Fruit fly (Drosophila melanogaster) whole organism, larva: Measurements from ENCODE around the gene CG17450.
"Not testable (repeated sequence)": the region's sequence is repeated elsewhere in the genome, so short reads cannot be mapped to it uniquely, and the experiment has no call there.

Source experiments
- noc ChIP-seq: fragments of 200-800 bp; sonication (Bioruptor generic); optimal IDR thresholded peaks from 3 replicates; lab custom pipeline; 2019; ENCODE audit warnings: missing biosample characterization, mild to moderate bottlenecking, missing genetic modification characterization, moderate library complexity

Gene CG17450

DNA sequence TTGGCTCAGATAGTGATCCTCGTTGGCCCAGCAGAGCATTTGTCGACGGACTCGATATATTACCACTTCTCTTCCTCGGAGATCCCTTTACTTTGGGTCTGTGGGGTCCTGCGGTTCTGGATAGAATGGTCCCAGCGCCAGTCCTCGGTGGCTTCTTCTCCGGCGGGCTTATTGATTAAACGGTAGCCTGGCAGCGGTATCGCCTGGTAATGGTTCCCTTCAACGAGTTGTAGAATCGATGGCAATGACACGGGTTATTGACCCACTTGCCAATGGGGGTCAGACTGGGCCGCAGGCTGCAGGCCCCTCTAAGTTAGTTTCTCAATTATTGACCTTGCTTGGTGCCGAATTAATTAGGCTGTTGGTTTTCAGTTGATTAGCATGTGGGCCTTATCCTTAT is at the start of gene CG17450:
Gene CG17450, minus strand, starts transcription at position 101 of the 400 bp plus-strand sequence.
- TF ChIP-seq noc (tag; lab: Kevin White, UChicago), result not testable (repeated sequence)

DNA sequence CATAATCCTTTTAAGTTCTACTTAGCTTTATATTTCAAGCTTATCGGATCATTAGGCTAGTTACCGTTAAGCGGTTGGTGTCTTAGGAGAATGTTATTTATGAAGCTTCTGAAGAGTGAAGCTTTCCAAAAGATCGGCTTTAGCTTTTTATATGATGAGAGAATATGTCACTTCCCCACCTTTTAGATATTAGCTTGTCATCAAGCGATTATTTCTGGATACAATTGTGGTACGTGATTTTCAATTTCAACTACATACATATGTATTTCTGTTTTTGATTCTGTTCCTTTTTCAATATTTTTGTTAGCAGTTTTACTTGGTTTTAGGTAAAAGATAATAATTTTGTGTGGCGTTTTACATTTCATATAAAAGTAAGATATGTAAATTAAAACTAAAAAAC is 24.1 kb upstream of the CG17450 start:
- no peak for TF ChIP-seq noc (tag; lab: Kevin White, UChicago)

DNA sequence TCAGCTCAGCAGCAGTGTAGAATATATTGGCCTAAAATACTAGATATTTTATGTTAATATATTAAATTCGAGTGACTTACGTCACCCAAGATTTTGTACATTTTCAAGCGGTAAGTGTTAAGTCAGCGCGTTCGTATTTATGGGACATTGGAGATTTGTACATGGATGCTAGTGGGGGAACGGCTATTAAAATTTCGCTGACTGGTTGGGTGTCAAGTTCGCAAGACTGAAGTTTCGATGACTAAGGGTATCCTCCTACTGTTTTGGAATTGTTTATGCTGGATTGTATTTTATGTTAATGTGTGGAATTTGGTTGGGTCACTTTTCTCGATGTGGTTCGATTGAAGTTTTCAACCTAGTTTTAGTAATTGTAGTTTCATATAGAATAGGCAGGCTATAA is 23.5 kb upstream of the CG17450 start:
- no peak for TF ChIP-seq noc (tag; lab: Kevin White, UChicago)

dm6 chrX:21631452-21631851 is 22.7 kb upstream of the CG17450 start:
- no peak for TF ChIP-seq noc (tag; lab: Kevin White, UChicago)

DNA sequence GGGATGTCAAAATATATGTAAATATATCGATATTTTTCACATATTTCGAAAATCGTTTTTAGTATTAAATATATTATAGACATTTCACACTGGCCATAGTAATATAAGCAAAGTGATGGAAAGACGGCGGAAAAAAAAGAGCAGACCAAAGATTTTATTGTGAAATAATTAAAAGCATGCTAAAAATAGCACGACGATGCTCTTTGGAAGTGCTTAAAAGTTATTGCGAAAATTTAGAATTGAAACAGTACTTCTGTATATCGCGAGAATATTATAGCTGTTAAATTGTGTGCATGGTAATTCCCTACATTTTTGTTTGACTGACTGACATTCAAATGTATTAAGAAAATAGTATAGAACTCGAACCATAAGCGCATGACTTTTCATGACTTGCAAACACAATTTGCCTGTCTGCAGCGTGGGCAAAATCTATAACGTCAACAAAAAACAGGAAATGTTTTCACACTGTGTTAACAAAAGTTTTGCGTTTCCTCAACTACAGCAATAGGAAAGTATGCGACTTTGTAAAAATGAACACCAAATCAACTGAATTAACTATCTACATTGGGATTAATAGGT is 21.5 kb upstream of the CG17450 start:
- TF ChIP-seq noc (tag; lab: Kevin White, UChicago), result no peak

- no peak for TF ChIP-seq noc (tag; lab: Kevin White, UChicago)
Observed at dm6 chrX:21629482-21630159, 20.9 kb upstream of the CG17450 start, which contains the start of gene DIP1. TSS of gene DIP1 (minus strand) at chrX:21630148.

dm6 chrX:21623641-21624040 is 14.9 kb upstream of the CG17450 start, which contains the start of gene CG32500:
TSS of gene CG32500 (minus strand) at chrX:21623750.
- not testable (repeated sequence) for TF ChIP-seq noc (tag; lab: Kevin White, UChicago)

dm6 chrX:21621004-21621403 is 12.3 kb upstream of the CG17450 start, which contains the start of gene CG32819:
TSS of gene CG32819 (minus strand) at chrX:21621104.
- not testable (repeated sequence) for TF ChIP-seq noc (tag; lab: Kevin White, UChicago)

DNA sequence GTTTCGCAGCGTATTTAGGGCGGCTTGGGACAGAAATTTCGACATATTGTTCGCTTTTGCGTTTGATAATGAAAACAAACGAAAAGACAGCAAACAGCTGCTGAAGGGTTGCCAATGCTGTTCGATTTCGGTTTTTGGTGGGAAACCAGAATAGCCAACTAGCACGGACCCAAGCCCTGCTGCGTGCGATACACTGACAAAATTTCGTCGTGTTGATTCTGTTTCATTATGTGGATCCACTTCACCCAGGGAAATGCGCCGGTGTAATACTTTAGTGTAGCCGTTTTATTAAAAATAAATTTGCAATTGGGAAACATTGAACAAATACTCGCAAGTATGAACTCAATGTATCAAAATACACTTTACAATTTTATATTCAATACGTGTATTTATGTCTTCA is 8.8 kb upstream of the CG17450 start, which contains the start of gene CG32857:
Gene CG32857, minus strand, starts transcription at position 101 of the 400 bp plus-strand sequence.
- TF ChIP-seq noc (tag; lab: Kevin White, UChicago), result not testable (repeated sequence)

DNA sequence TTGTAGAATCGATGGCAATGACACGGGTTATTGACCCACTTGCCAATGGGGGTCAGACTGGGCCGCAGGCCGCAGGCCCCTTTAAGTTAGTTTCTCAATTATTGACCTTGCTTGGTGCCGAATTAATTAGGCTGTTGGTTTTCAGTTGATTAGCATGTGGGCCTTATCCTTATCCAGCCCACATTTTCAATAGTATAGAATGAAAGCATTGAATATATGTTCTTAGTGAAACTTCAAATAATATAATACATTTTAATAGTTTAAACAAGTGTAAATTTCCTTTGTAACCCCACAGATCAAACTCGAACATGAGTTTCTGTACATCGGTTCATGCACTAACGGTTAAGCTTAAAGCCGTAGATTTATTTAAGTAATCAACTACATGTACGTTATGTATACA is 6.4 kb upstream of the CG17450 start, which contains the start of gene CG32820:
Gene CG32820, minus strand, starts transcription at position 101 of the 400 bp plus-strand sequence.
- not testable (repeated sequence) for TF ChIP-seq noc (tag; lab: Kevin White, UChicago)

- not testable (repeated sequence) for TF ChIP-seq noc (tag; lab: Kevin White, UChicago)
Observed at dm6 chrX:21611426-21611825, 2.7 kb upstream of the CG17450 start, which contains the start of gene CG33502. TSS of gene CG33502 (minus strand) at chrX:21611526.

DNA sequence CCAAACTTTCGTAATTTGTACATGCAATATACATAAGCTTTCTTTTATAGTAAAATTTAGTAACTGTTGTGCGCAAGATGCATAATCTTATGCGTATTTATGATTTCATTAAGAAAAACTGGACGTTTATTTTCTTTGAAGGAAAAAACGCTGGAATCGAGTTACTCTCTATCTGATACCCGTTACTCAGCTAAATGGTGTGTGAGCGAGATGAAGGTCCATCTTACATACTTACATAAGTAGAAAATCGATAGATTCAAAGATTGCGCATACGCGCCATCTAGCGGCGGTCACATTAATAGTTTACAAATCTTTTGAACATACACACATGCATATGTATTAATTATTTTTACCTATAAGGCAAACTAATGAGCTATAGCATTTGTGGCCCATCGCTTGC is 3.2 kb downstream of the CG17450 start:
- no peak for TF ChIP-seq noc (tag; lab: Kevin White, UChicago)

dm6 chrX:21604956-21605502 is 3.7 kb downstream of the CG17450 start, which contains the start of gene GCS2alpha:
TSS of gene GCS2alpha (minus strand) at chrX:21605264.
- no peak for TF ChIP-seq noc (tag; lab: Kevin White, UChicago)

DNA sequence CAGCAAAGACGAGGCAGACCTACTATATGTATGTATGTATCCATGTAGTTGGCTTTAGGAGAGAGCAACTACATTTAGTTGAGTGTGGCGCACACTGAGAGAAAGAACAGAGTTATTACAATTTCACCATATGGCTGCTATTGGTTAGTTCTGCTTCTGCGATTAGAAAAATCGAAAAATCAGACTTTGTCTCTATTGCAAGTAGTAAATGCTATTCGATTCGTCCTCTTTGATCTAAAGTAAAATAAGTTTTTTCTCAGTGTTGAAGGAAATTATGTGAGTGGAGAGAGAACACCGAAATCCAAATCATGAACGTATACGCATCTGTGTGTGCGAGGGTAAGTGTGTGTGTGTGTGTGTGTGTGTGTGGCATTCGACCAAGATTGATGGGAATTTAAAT is 14.8 kb downstream of the CG17450 start:
- peak; percentile 69 for TF ChIP-seq noc (tag; lab: Kevin White, UChicago)

dm6 chrX:21591990-21592389 is 16.7 kb downstream of the CG17450 start:
- TF ChIP-seq noc (tag; lab: Kevin White, UChicago), result no peak

DNA sequence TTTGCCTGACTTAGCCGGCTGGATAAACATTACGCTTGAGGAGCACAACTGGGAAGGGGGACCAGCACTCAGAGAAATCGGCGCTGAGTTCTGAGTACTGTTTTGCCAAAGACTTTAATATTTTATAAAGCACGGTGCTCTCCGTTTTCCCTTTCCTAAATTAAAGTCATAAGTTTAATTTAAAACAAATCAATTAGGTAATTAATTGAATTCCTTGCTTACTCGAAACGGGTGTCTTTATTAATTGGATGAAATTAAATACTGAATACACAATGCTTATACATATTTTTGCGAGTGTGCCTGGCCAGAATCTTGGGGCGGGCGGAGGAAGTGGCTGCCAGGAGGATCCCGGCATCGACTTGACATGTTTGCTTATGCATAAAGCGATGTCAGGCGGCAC is 18.8 kb downstream of the CG17450 start:
- no peak for TF ChIP-seq noc (tag; lab: Kevin White, UChicago)
